Fruit fly (Drosophila melanogaster) Kc167 (cell line): ENCODE data around the gene CG12517.

ENCODE experiments used
- h ChIP-seq: fragments of >200 bp; optimal IDR thresholded peaks from 3 replicates; lab custom pipeline; 2018; ENCODE audit warnings: missing external identifiers
- insv ChIP-seq: fragments of >200 bp; optimal IDR thresholded peaks from 3 replicates; lab custom pipeline; 2018; ENCODE audit warnings: missing external identifiers
- psq ChIP-seq: fragments of >200 bp; optimal IDR thresholded peaks from 2 replicates; lab custom pipeline; 2017; ENCODE audit warnings: missing external identifiers
- ttk ChIP-seq: sonication (Bioruptor generic); optimal IDR thresholded peaks from 2 replicates; lab custom pipeline; 2017; ENCODE audit warnings: missing external identifiers

- TF ChIP-seq h (lab: Kevin White, UChicago) (no peak), ttk (lab: Kevin White, UChicago) (no peak), insv (no peak), psq (lab: Kevin White, UChicago) (no peak)
These were observed 31.7 kb downstream of the CG12517 start, which contains the start of gene CG14070 for dm6 chr2L:10901685-10902084.
